Worm (Caenorhabditis elegans) whole organism, L4 larva: ENCODE data around the gene map-1.

Source experiments
- F10B5.3 ChIP-seq: sonication (generic microtip); optimal IDR thresholded peaks from 2 replicates; lab custom pipeline; 2016; ENCODE audit warnings: mild to moderate bottlenecking, missing genetic modification characterization, missing compliant biosample characterization
- F37D6.2 ChIP-seq: sonication (generic microtip); optimal IDR thresholded peaks from 2 replicates; lab custom pipeline; 2016; ENCODE audit warnings: mild to moderate bottlenecking, missing genetic modification characterization, missing compliant biosample characterization
- T20F7.1 ChIP-seq: fragments of 200-800 bp; sonication (Bioruptor generic); optimal IDR thresholded peaks from 2 replicates; lab custom pipeline; 2018; ENCODE audit warnings: mild to moderate bottlenecking, missing genetic modification characterization, missing compliant biosample characterization
- Y75B8A.6 ChIP-seq: fragments of 200-800 bp; sonication (Bioruptor generic); IDR thresholded peaks from 2 replicates; pipeline ENCODE4 v1.3.6; 2022; ENCODE audit warnings: missing genetic modification reagents, missing genetic modification characterization, missing compliant biosample characterization
- ZK337.2 ChIP-seq: fragments of 200-800 bp; sonication (Bioruptor generic); IDR thresholded peaks from 2 replicates; pipeline ENCODE4 v1.3.6; 2022; ENCODE audit warnings: missing genetic modification reagents, missing genetic modification characterization, missing compliant biosample characterization
- ZK546.5 ChIP-seq, 2 experiments: sonication (generic microtip); optimal IDR thresholded peaks; 2 replicates each; lab custom pipeline; 2017; ENCODE audit warnings: missing biosample characterization in 2 of 2, missing genetic modification characterization in 2 of 2
- ama-1 ChIP-seq: fragments of 150-350 bp; optimal IDR thresholded peaks from 2 replicates; lab custom pipeline; 2014; ENCODE audit warnings: inconsistent platforms, mixed read lengths
- ceh-28 ChIP-seq: fragments of 150-350 bp; optimal IDR thresholded peaks from 2 replicates; lab custom pipeline; 2014; ENCODE audit warnings: missing biosample characterization, missing genetic modification reagents, missing genetic modification characterization
- cey-2 ChIP-seq: sonication (generic microtip); optimal IDR thresholded peaks from 3 replicates; lab custom pipeline; 2017; ENCODE audit warnings: missing genetic modification characterization, mild to moderate bottlenecking, missing compliant biosample characterization, antibody characterized with exemption, borderline replicate concordance; ENCODE audit not compliant: insufficient read depth
- ctbp-1 ChIP-seq: fragments of 200-800 bp; sonication (Bioruptor generic); IDR thresholded peaks from 2 replicates; pipeline ENCODE4 v1.3.6; 2022; ENCODE audit warnings: missing genetic modification reagents, missing genetic modification characterization, missing compliant biosample characterization
- daf-16 ChIP-seq, 3 experiments: sonication (generic microtip); optimal IDR thresholded peaks; 2 replicates each; lab custom pipeline; 2016 to 2017; ENCODE audit warnings: missing genetic modification characterization in 3 of 3, missing genetic modification reagents in 3 of 3, mild to moderate bottlenecking in 2 of 3, missing compliant biosample characterization in 2 of 3, missing biosample characterization in 1 of 3, moderate library complexity in 1 of 3
- daf-19 ChIP-seq: fragments of 200-800 bp; sonication (Bioruptor generic); conservative IDR thresholded peaks from 2 replicates; pipeline ENCODE4 v1.3.6; 2022; ENCODE audit warnings: missing genetic modification characterization, missing compliant biosample characterization
- dmd-6 ChIP-seq: fragments of 200-800 bp; sonication (Bioruptor generic); IDR thresholded peaks from 2 replicates; pipeline ENCODE4 v1.3.6; 2022; ENCODE audit warnings: missing genetic modification reagents, missing genetic modification characterization, missing compliant biosample characterization
- dmd-8 ChIP-seq: fragments of 200-800 bp; sonication (Bioruptor generic); IDR thresholded peaks from 2 replicates; pipeline ENCODE4 v1.3.6; 2022; ENCODE audit warnings: missing genetic modification characterization, missing compliant biosample characterization
- duxl-1 ChIP-seq: sonication (generic microtip); optimal IDR thresholded peaks from 2 replicates; lab custom pipeline; 2016; ENCODE audit warnings: mild to moderate bottlenecking, missing genetic modification characterization, moderate library complexity, missing compliant biosample characterization; ENCODE audit not compliant: poor library complexity
- dve-1 ChIP-seq: sonication (generic microtip); optimal IDR thresholded peaks from 2 replicates; lab custom pipeline; 2017; ENCODE audit warnings: antibody characterized with exemption, mild to moderate bottlenecking, missing genetic modification characterization, missing compliant biosample characterization; ENCODE audit not compliant: insufficient read depth
- egl-27 ChIP-seq: sonication (generic microtip); optimal IDR thresholded peaks from 3 replicates; lab custom pipeline; 2017; ENCODE audit warnings: missing biosample characterization, missing genetic modification reagents, missing genetic modification characterization
- fkh-10 ChIP-seq: fragments of 150-350 bp; optimal IDR thresholded peaks from 2 replicates; lab custom pipeline; 2014; ENCODE audit warnings: missing biosample characterization, missing genetic modification reagents, missing genetic modification characterization
- hif-1 ChIP-seq, 2 experiments: sonication (generic microtip); optimal IDR thresholded peaks; 2 replicates each; lab custom pipeline; 2016 to 2017; ENCODE audit warnings: missing compliant biosample characterization in 2 of 2, missing genetic modification characterization in 2 of 2, missing genetic modification reagents in 2 of 2, missing genotype in 2 of 2, mild to moderate bottlenecking in 1 of 2
- hlh-11 ChIP-seq: fragments of 200-800 bp; sonication (Bioruptor generic); optimal IDR thresholded peaks from 2 replicates; lab custom pipeline; 2018; ENCODE audit warnings: mild to moderate bottlenecking, missing genetic modification characterization, missing compliant biosample characterization
- hmg-1.1 ChIP-seq: fragments of 200-800 bp; sonication (Bioruptor generic); IDR thresholded peaks from 2 replicates; pipeline ENCODE4 v1.3.6; 2022; ENCODE audit warnings: missing genetic modification reagents, missing genetic modification characterization, missing compliant biosample characterization
- jun-1 ChIP-seq: fragments of 150-350 bp; optimal IDR thresholded peaks from 2 replicates; lab custom pipeline; 2014; ENCODE audit warnings: missing biosample characterization, missing genetic modification reagents, missing genetic modification characterization
- lim-7 ChIP-seq: fragments of 200-800 bp; sonication (Bioruptor generic); IDR thresholded peaks from 2 replicates; pipeline ENCODE4 v1.3.6; 2022; ENCODE audit warnings: missing genetic modification characterization, missing compliant biosample characterization
- lin-1 ChIP-seq: fragments of 200-800 bp; sonication (Bioruptor generic); IDR thresholded peaks from 2 replicates; pipeline ENCODE4 v1.3.6; 2022; ENCODE audit warnings: missing genetic modification reagents, missing genetic modification characterization, missing compliant biosample characterization
- lin-15B ChIP-seq: fragments of 150-350 bp; sonication (generic microtip); optimal IDR thresholded peaks from 3 replicates; lab custom pipeline; 2014; ENCODE audit warnings: missing biosample characterization, missing genetic modification characterization
- lin-29 ChIP-seq: fragments of 200-800 bp; sonication (Bioruptor generic); IDR thresholded peaks from 2 replicates; pipeline ENCODE4 v1.3.6; 2022; ENCODE audit warnings: missing genetic modification reagents, missing genetic modification characterization, missing compliant biosample characterization
- lsy-2 ChIP-seq, 2 experiments: fragments of 150-350 bp in 1 of 2; sonication (generic microtip) in 1 of 2; optimal IDR thresholded peaks; 2 replicates each; lab custom pipeline; 2014 to 2017; ENCODE audit warnings: missing biosample characterization in 2 of 2, missing genetic modification characterization in 2 of 2
- mdl-1 ChIP-seq, 2 experiments: fragments of 150-350 bp in 1 of 2; sonication (generic microtip) in 1 of 2; optimal IDR thresholded peaks; 2 replicates each; lab custom pipeline; 2014 to 2017; ENCODE audit warnings: missing biosample characterization in 2 of 2, missing genetic modification characterization in 2 of 2
- mdt-29 ChIP-seq: fragments of 200-800 bp; sonication (Bioruptor generic); IDR thresholded peaks from 2 replicates; pipeline ENCODE4 v1.3.6; 2022; ENCODE audit warnings: missing genetic modification reagents, missing genetic modification characterization, missing compliant biosample characterization
- mep-1 ChIP-seq: fragments of 150-350 bp; sonication (generic microtip); optimal IDR thresholded peaks from 3 replicates; lab custom pipeline; 2014; ENCODE audit warnings: missing biosample characterization, missing genetic modification characterization
- mxl-3 ChIP-seq: fragments of 200-800 bp; sonication (Bioruptor generic); optimal IDR thresholded peaks from 2 replicates; lab custom pipeline; 2018; ENCODE audit warnings: mild to moderate bottlenecking, missing genetic modification characterization, missing compliant biosample characterization
- nhr-11 ChIP-seq: fragments of 150-350 bp; optimal IDR thresholded peaks from 2 replicates; lab custom pipeline; 2014; ENCODE audit warnings: missing biosample characterization, missing genetic modification characterization
- nhr-111 ChIP-seq: fragments of 200-800 bp; sonication (Bioruptor generic); optimal IDR thresholded peaks from 2 replicates; lab custom pipeline; 2018; ENCODE audit warnings: mild to moderate bottlenecking, missing genetic modification characterization, missing compliant biosample characterization
- nhr-237 ChIP-seq: sonication (generic microtip); optimal IDR thresholded peaks from 2 replicates; lab custom pipeline; 2017; ENCODE audit warnings: missing biosample characterization, missing genetic modification characterization
- pha-4 ChIP-seq, 2 experiments: fragments of 150-350 bp in 1 of 2; fragments of 200-800 bp in 1 of 2; sonication (Bioruptor generic) in 1 of 2; IDR thresholded peaks in 1 of 2; optimal IDR thresholded peaks in 1 of 2; 2 replicates each; pipeline versions ENCODE4 v1.3.6 to Lab custom; 2014 to 2022; ENCODE audit warnings: missing genetic modification characterization in 2 of 2, missing genetic modification reagents in 2 of 2, missing biosample characterization in 1 of 2, missing compliant biosample characterization in 1 of 2
- pqm-1 ChIP-seq: sonication (generic microtip); optimal IDR thresholded peaks from 2 replicates; lab custom pipeline; 2017; ENCODE audit warnings: missing biosample characterization, missing genetic modification characterization
- rbr-2 ChIP-seq: sonication (generic microtip); optimal IDR thresholded peaks from 2 replicates; lab custom pipeline; 2016; ENCODE audit warnings: missing genotype, missing genetic modification characterization, missing compliant biosample characterization
- saeg-2 ChIP-seq: fragments of 200-800 bp; sonication (Bioruptor generic); IDR thresholded peaks from 2 replicates; pipeline ENCODE4 v1.3.6; 2022; ENCODE audit warnings: missing genetic modification reagents, missing genetic modification characterization, missing compliant biosample characterization
- sdz-12 ChIP-seq: fragments of 200-800 bp; sonication (Bioruptor generic); optimal IDR thresholded peaks from 2 replicates; lab custom pipeline; 2018; ENCODE audit warnings: mild to moderate bottlenecking, missing genetic modification characterization, missing compliant biosample characterization
- skn-1 ChIP-seq: fragments of 150-350 bp; optimal IDR thresholded peaks from 2 replicates; lab custom pipeline; 2014; ENCODE audit warnings: missing biosample characterization, missing genetic modification characterization
- spr-1 ChIP-seq: sonication (generic microtip); optimal IDR thresholded peaks from 2 replicates; lab custom pipeline; 2016; ENCODE audit warnings: mild to moderate bottlenecking, missing genetic modification characterization, missing compliant biosample characterization
- spr-3 ChIP-seq: fragments of 200-800 bp; sonication (Bioruptor generic); optimal IDR thresholded peaks from 2 replicates; lab custom pipeline; 2018; ENCODE audit warnings: mild to moderate bottlenecking, missing genetic modification characterization, missing compliant biosample characterization
- tra-1 ChIP-seq: fragments of 200-800 bp; sonication (Bioruptor generic); IDR thresholded peaks from 2 replicates; pipeline ENCODE4 v1.3.6; 2022; ENCODE audit warnings: missing genetic modification reagents, missing genetic modification characterization, missing compliant biosample characterization
- unc-130 ChIP-seq: sonication (generic microtip); optimal IDR thresholded peaks from 2 replicates; lab custom pipeline; 2016; ENCODE audit warnings: missing genetic modification reagents, missing genetic modification characterization, missing compliant biosample characterization
- unc-39 ChIP-seq: sonication (generic microtip); optimal IDR thresholded peaks from 2 replicates; lab custom pipeline; 2017; ENCODE audit warnings: missing biosample characterization, missing genetic modification characterization
- unc-62 ChIP-seq, 3 experiments: fragments of 150-350 bp in 1 of 3; sonication (generic microtip); optimal IDR thresholded peaks in 2 of 3; peaks in 1 of 3; 1 replicate in 1 of 3; 2 replicates in 2 of 3; lab custom pipeline; 2014 to 2017; ENCODE audit warnings: missing biosample characterization in 3 of 3, missing genetic modification characterization in 3 of 3, missing genetic modification reagents in 3 of 3, missing genotype in 1 of 3
- zag-1 ChIP-seq: fragments of 150-350 bp; optimal IDR thresholded peaks from 2 replicates; lab custom pipeline; 2014; ENCODE audit warnings: missing biosample characterization, missing genetic modification characterization
- zfp-3 ChIP-seq: fragments of 200-800 bp; sonication (Bioruptor generic); conservative IDR thresholded peaks from 2 replicates; pipeline ENCODE4 v1.3.6; 2022; ENCODE audit warnings: missing genetic modification reagents, missing genetic modification characterization, missing compliant biosample characterization
- ztf-7 ChIP-seq: fragments of 150-350 bp; optimal IDR thresholded peaks from 2 replicates; lab custom pipeline; 2014; ENCODE audit warnings: missing biosample characterization, missing genetic modification characterization

Gene map-1

DNA sequence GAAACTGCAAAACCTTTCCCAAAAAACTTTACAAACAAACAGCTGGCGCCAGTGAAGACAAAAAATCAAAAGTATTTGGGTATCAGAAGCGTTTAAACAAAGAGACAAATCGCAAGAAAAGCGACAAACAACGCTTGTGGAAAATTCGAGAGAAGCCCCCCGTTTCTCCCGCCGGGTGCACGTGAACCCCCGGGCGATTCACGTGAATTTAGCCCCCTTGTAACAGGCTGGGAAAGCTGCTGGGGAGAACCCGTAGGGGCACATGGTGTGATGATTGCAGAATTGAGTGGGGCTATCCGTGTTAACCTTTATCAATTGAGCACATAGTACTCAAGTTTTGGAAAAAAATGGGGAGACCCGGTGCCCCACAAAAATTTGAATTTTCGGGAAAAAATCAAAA is 32.5 kb downstream of the map-1 start (continued):
- TF ChIP-seq mdl-1 (tag; optimal IDR thresholded peaks at IDR 0.05; lab: Kevin White, UChicago) (peak; percentile 73 to 79), dmd-6 (GFP tag; lab: Robert Waterston, UW) (peak; percentile 80), skn-1 (no peak), ZK546.5 (tag; optimal IDR thresholded peaks at IDR 0.05; lab: Kevin White, UChicago) (no peak), saeg-2 (GFP tag; lab: Robert Waterston, UW) (peak; percentile 68; the same call in 1 of the 2 replicates), pqm-1 (tag; lab: Kevin White, UChicago) (no peak), T20F7.1 (no peak), fkh-10 (no peak), ama-1 (no peak), daf-19 (no peak), hif-1 (tag; optimal IDR thresholded peaks at IDR 0.05; lab: Kevin White, UChicago) (peak in 1 of 2 experiments; percentile 55), unc-130 (GFP tag; lab: Kevin White, UChicago) (no peak), ceh-28 (no peak), lin-15B (tag; lab: Kevin White, UChicago) (no peak), tra-1 (GFP tag; lab: Robert Waterston, UW) (peak; percentile 74), Y75B8A.6 (GFP tag; lab: Robert Waterston, UW) (0 out of 2 replicates have a peak, but pooled peaks have one; percentile 42), egl-27 (tag; lab: Kevin White, UChicago) (no peak), F10B5.3 (tag; lab: Kevin White, UChicago) (no peak), ztf-7 (no peak), lim-7 (GFP tag; lab: Robert Waterston, UW) (no peak), F37D6.2 (tag; lab: Kevin White, UChicago) (no peak), zag-1 (no peak), lin-29 (GFP tag; lab: Robert Waterston, UW) (no peak), mxl-3 (GFP tag; lab: Kevin White, UChicago) (peak; percentile 75), spr-1 (tag; lab: Kevin White, UChicago) (no peak), hmg-1.1 (GFP tag; lab: Robert Waterston, UW) (0 out of 2 replicates have a peak, but pooled peaks have one; percentile 20), unc-39 (tag; lab: Kevin White, UChicago) (no peak), spr-3 (GFP tag; lab: Kevin White, UChicago) (no peak), mdt-29 (GFP tag; lab: Robert Waterston, UW) (peak; percentile 82), nhr-111 (no peak), ZK337.2 (GFP tag; lab: Robert Waterston, UW) (no peak), jun-1 (no peak), pha-4 (GFP tag; IDR thresholded peaks at IDR 0.05; lab: Robert Waterston, UW) (peak; percentile 39; the same call in 1 of the 2 replicates), pha-4 (tag; optimal IDR thresholded peaks at IDR 0.05; lab: Kevin White, UChicago) (no peak), dmd-8 (GFP tag; lab: Robert Waterston, UW) (no peak), lin-1 (GFP tag; lab: Robert Waterston, UW) (peak; percentile 53; the same call in 1 of the 2 replicates), rbr-2 (tag; lab: Kevin White, UChicago) (peak; percentile 28), unc-62 (GFP tag; optimal IDR thresholded peaks at IDR 0.05 in 1 of 2; lab: Kevin White, UChicago) (peak in 1 of 2 experiments; percentile 69), unc-62 (tag; optimal IDR thresholded peaks at IDR 0.05; lab: Kevin White, UChicago) (no peak), mep-1 (tag; lab: Kevin White, UChicago) (no peak), zfp-3 (GFP tag; lab: Robert Waterston, UW) (0 out of 2 replicates have a peak, but pooled peaks have one; percentile 53), cey-2 (tag; lab: Kevin White, UChicago) (no peak), sdz-12 (GFP tag; lab: Kevin White, UChicago) (no peak), nhr-237 (tag; lab: Kevin White, UChicago) (no peak), lsy-2 (tag; optimal IDR thresholded peaks at IDR 0.05; lab: Kevin White, UChicago) (peak in 1 of 2 experiments; percentile 48), nhr-11 (tag; lab: Kevin White, UChicago) (peak; percentile 82), dve-1 (peak; percentile 72), hlh-11 (tag; lab: Kevin White, UChicago) (peak; percentile 93), duxl-1 (tag; lab: Kevin White, UChicago) (no peak), ctbp-1 (no peak), daf-16 (GFP tag; optimal IDR thresholded peaks at IDR 0.05; lab: Kevin White, UChicago) (peak in 1 of 2 experiments; percentile 90), daf-16 (tag; optimal IDR thresholded peaks at IDR 0.05; lab: Kevin White, UChicago) (peak; percentile 82)
